Fruit fly (Drosophila melanogaster) whole organism, embryonic: ENCODE data around the gene BORCS5.

Experiments used
- Atf6 ChIP-seq: fragments of 200-800 bp; sonication (Bioruptor generic); IDR thresholded peaks from 2 replicates; pipeline ENCODE4 v1.3.6; 2022; ENCODE audit warnings: missing biosample characterization, missing genetic modification characterization
- Bteb2 ChIP-seq: fragments of 200-800 bp; sonication (Bioruptor generic); optimal IDR thresholded peaks from 2 replicates; lab custom pipeline; 2016; ENCODE audit warnings: missing biosample characterization, missing genetic modification characterization
- CG10274 ChIP-seq: fragments of 200-800 bp; sonication (Bioruptor generic); optimal IDR thresholded peaks from 3 replicates; lab custom pipeline; 2017; ENCODE audit warnings: missing biosample characterization, mild to moderate bottlenecking, missing genetic modification characterization
- CG10321 ChIP-seq: fragments of 200-800 bp; sonication (Bioruptor generic); IDR thresholded peaks from 2 replicates; pipeline ENCODE4 v1.3.6; 2022; ENCODE audit warnings: missing biosample characterization, missing genetic modification characterization
- CG10366 ChIP-seq: fragments of 200-800 bp; sonication (Bioruptor generic); IDR thresholded peaks from 2 replicates; pipeline ENCODE4 v1.3.6; 2022; ENCODE audit warnings: missing biosample characterization, missing genetic modification characterization
- CG11398 ChIP-seq: fragments of 200-800 bp; sonication (Bioruptor generic); optimal IDR thresholded peaks from 2 replicates; lab custom pipeline; 2016; ENCODE audit warnings: missing biosample characterization, missing genetic modification characterization
- CG11560 ChIP-seq: fragments of 200-800 bp; sonication (Bioruptor generic); IDR thresholded peaks from 3 replicates; pipeline ENCODE4 v1.3.6; 2022; ENCODE audit warnings: missing biosample characterization, missing genetic modification characterization
- CG11696 ChIP-seq: fragments of 200-800 bp; sonication (Bioruptor generic); IDR thresholded peaks from 2 replicates; pipeline ENCODE4 v1.3.6; 2022; ENCODE audit warnings: missing biosample characterization, missing genetic modification characterization
- CG13894 ChIP-seq: fragments of 200-800 bp; sonication (Bioruptor generic); optimal IDR thresholded peaks from 3 replicates; lab custom pipeline; 2018; ENCODE audit warnings: missing biosample characterization, mild to moderate bottlenecking, missing genetic modification characterization, moderate library complexity
- CG14441 ChIP-seq: fragments of 200-800 bp; sonication (Bioruptor generic); IDR thresholded peaks from 2 replicates; pipeline ENCODE4 v1.3.6; 2022; ENCODE audit warnings: missing biosample characterization, missing genetic modification characterization
- CG15479 ChIP-seq: fragments of 200-800 bp; sonication (Bioruptor generic); optimal IDR thresholded peaks from 3 replicates; lab custom pipeline; 2019; ENCODE audit warnings: missing biosample characterization, mild to moderate bottlenecking, missing genetic modification characterization, moderate library complexity
- CG17568 ChIP-seq: fragments of 200-800 bp; sonication (Bioruptor generic); optimal IDR thresholded peaks from 2 replicates; lab custom pipeline; 2018; ENCODE audit warnings: missing biosample characterization, mild to moderate bottlenecking, missing genetic modification characterization, moderate library complexity
- CG18476 ChIP-seq: fragments of 200-800 bp; sonication (Bioruptor generic); optimal IDR thresholded peaks from 2 replicates; lab custom pipeline; 2016; ENCODE audit warnings: missing biosample characterization, mild to moderate bottlenecking, missing genetic modification characterization
- CG2889 ChIP-seq: fragments of 200-800 bp; sonication (Bioruptor generic); IDR thresholded peaks from 3 replicates; pipeline ENCODE4 v1.3.6; 2022; ENCODE audit warnings: missing biosample characterization, missing genetic modification characterization
- CG3838 ChIP-seq: fragments of 200-800 bp; sonication (Bioruptor generic); optimal IDR thresholded peaks from 3 replicates; lab custom pipeline; 2016; ENCODE audit warnings: missing biosample characterization, missing genetic modification characterization
- CG3995 ChIP-seq: fragments of 200-800 bp; sonication (Bioruptor generic); optimal IDR thresholded peaks from 3 replicates; lab custom pipeline; 2016; ENCODE audit warnings: missing biosample characterization, missing genetic modification characterization
- CG4854 ChIP-seq: fragments of 200-800 bp; sonication (Bioruptor generic); optimal IDR thresholded peaks from 2 replicates; lab custom pipeline; 2016; ENCODE audit warnings: missing biosample characterization, missing genetic modification characterization, inconsistent platforms
- CG9727 ChIP-seq: fragments of 200-800 bp; sonication (Bioruptor generic); optimal IDR thresholded peaks from 3 replicates; lab custom pipeline; 2017; ENCODE audit warnings: missing biosample characterization, mild to moderate bottlenecking, missing genetic modification characterization
- Drgx ChIP-seq: fragments of 200-800 bp; sonication (Bioruptor generic); IDR thresholded peaks from 2 replicates; pipeline ENCODE4 v1.3.6; 2022; ENCODE audit warnings: missing biosample characterization, missing genetic modification characterization
- HHEX ChIP-seq: fragments of 200-800 bp; sonication (Bioruptor generic); optimal IDR thresholded peaks from 3 replicates; lab custom pipeline; 2017; ENCODE audit warnings: missing biosample characterization, mild to moderate bottlenecking, missing genetic modification characterization, missing genetic modification reagents
- HmgZ ChIP-seq: fragments of 200-800 bp; sonication (Bioruptor generic); optimal IDR thresholded peaks from 2 replicates; lab custom pipeline; 2018; ENCODE audit warnings: missing biosample characterization, mild to moderate bottlenecking, missing genetic modification characterization
- Hmr ChIP-seq: fragments of 200-800 bp; sonication (Bioruptor generic); optimal IDR thresholded peaks from 3 replicates; lab custom pipeline; 2017; ENCODE audit warnings: mild to moderate bottlenecking, missing biosample characterization, missing genetic modification reagents, missing genetic modification characterization
- Hsf ChIP-seq: fragments of 200-800 bp; sonication (Bioruptor generic); optimal IDR thresholded peaks from 3 replicates; lab custom pipeline; 2016; ENCODE audit warnings: missing biosample characterization, missing genetic modification characterization
- Poxn ChIP-seq: fragments of 200-800 bp; sonication (Bioruptor generic); IDR thresholded peaks from 2 replicates; pipeline ENCODE4 v1.3.6; 2022; ENCODE audit warnings: missing biosample characterization, missing genetic modification characterization
- amos ChIP-seq: fragments of 200-800 bp; sonication (Bioruptor generic); IDR thresholded peaks from 2 replicates; pipeline ENCODE4 v1.3.6; 2022; ENCODE audit warnings: missing biosample characterization, missing genetic modification characterization; ENCODE audit not compliant: partially characterized antibody
- cato ChIP-seq: fragments of 200-800 bp; sonication (Bioruptor generic); optimal IDR thresholded peaks from 2 replicates; lab custom pipeline; 2016; ENCODE audit warnings: missing biosample characterization, missing genetic modification characterization, borderline replicate concordance
- caup ChIP-seq: fragments of 200-800 bp; sonication (Bioruptor generic); optimal IDR thresholded peaks from 3 replicates; lab custom pipeline; 2017; ENCODE audit warnings: missing biosample characterization, mild to moderate bottlenecking, missing genetic modification characterization, moderate library complexity; ENCODE audit not compliant: severe bottlenecking
- crp ChIP-seq, 2 experiments: fragments of 200-800 bp; sonication (Bioruptor generic); optimal IDR thresholded peaks; 2 replicates in 1 of 2; 3 replicates in 1 of 2; lab custom pipeline; 2017; ENCODE audit warnings: missing biosample characterization in 2 of 2, missing genetic modification characterization in 2 of 2, mild to moderate bottlenecking in 1 of 2, moderate library complexity in 1 of 2
- cwo ChIP-seq: fragments of 200-800 bp; sonication (Bioruptor generic); optimal IDR thresholded peaks from 3 replicates; lab custom pipeline; 2017; ENCODE audit warnings: missing biosample characterization, missing genetic modification characterization, mild to moderate bottlenecking, moderate library complexity, missing genetic modification reagents
- dysf ChIP-seq: fragments of 200-800 bp; sonication (Bioruptor generic); IDR thresholded peaks from 3 replicates; pipeline ENCODE4 v1.3.6; 2022; ENCODE audit warnings: missing biosample characterization, missing genetic modification characterization
- fd64A ChIP-seq: fragments of 200-800 bp; sonication (Bioruptor generic); optimal IDR thresholded peaks from 3 replicates; lab custom pipeline; 2018; ENCODE audit warnings: missing biosample characterization, mild to moderate bottlenecking, missing genetic modification characterization
- grn ChIP-seq: fragments of 200-800 bp; sonication (Bioruptor generic); optimal IDR thresholded peaks from 3 replicates; lab custom pipeline; 2017; ENCODE audit warnings: missing biosample characterization, missing genetic modification characterization
- hb ChIP-seq: fragments of 200-800 bp; sonication (Bioruptor generic); IDR thresholded peaks from 3 replicates; pipeline ENCODE4 v1.3.6; 2022; ENCODE audit warnings: missing biosample characterization, missing genetic modification characterization; ENCODE audit not compliant: partially characterized antibody
- ind ChIP-seq: fragments of 200-800 bp; sonication (Bioruptor generic); optimal IDR thresholded peaks from 3 replicates; lab custom pipeline; 2016; ENCODE audit warnings: missing biosample characterization, missing genetic modification characterization
- ken ChIP-seq: fragments of 200-800 bp; sonication (Bioruptor generic); IDR thresholded peaks from 3 replicates; pipeline ENCODE4 v1.3.6; 2022; ENCODE audit warnings: missing biosample characterization, missing genetic modification characterization
- klu ChIP-seq: fragments of 200-800 bp; sonication (Bioruptor generic); IDR thresholded peaks from 2 replicates; pipeline ENCODE4 v1.3.6; 2022; ENCODE audit warnings: missing biosample characterization, missing genetic modification characterization
- lmd ChIP-seq: fragments of 200-800 bp; sonication (Bioruptor generic); IDR thresholded peaks from 2 replicates; pipeline ENCODE4 v1.3.6; 2022; ENCODE audit warnings: missing biosample characterization, missing genetic modification characterization
- lov ChIP-seq, 2 experiments: fragments of 200-800 bp in 1 of 2; fragments of >200 bp in 1 of 2; sonication (Bioruptor generic) in 1 of 2; IDR thresholded peaks in 1 of 2; optimal IDR thresholded peaks in 1 of 2; 2 replicates in 1 of 2; 3 replicates in 1 of 2; pipeline versions ENCODE4 v1.3.6 to Lab custom; 2017 to 2022; ENCODE audit warnings: missing biosample characterization in 1 of 2, missing genetic modification characterization in 1 of 2
- nerfin-2 ChIP-seq: fragments of 200-800 bp; sonication (Bioruptor generic); IDR thresholded peaks from 2 replicates; pipeline ENCODE4 v1.3.6; 2022; ENCODE audit warnings: missing biosample characterization, missing genetic modification characterization; ENCODE audit not compliant: partially characterized antibody
- pfk ChIP-seq: fragments of 200-800 bp; sonication (Bioruptor generic); optimal IDR thresholded peaks from 2 replicates; lab custom pipeline; 2018; ENCODE audit warnings: missing biosample characterization, mild to moderate bottlenecking, missing genetic modification characterization, moderate library complexity
- ro ChIP-seq: fragments of 200-800 bp; sonication (Bioruptor generic); IDR thresholded peaks from 2 replicates; pipeline ENCODE4 v1.3.6; 2022; ENCODE audit warnings: missing biosample characterization, missing genetic modification characterization
- sc ChIP-seq, 3 experiments: fragments of >200 bp in 2 of 3; fragments of 200-800 bp in 1 of 3; sonication (Bioruptor generic) in 1 of 3; optimal IDR thresholded peaks; 2 replicates in 2 of 3; 3 replicates in 1 of 3; lab custom pipeline; 2017; ENCODE audit warnings: mild to moderate bottlenecking in 1 of 3, missing biosample characterization in 1 of 3, missing genetic modification characterization in 1 of 3, missing genetic modification reagents in 1 of 3
- schlank ChIP-seq: fragments of 200-800 bp; sonication (Bioruptor generic); optimal IDR thresholded peaks from 2 replicates; lab custom pipeline; 2018; ENCODE audit warnings: missing biosample characterization, mild to moderate bottlenecking, missing genetic modification characterization
- sima ChIP-seq: fragments of 200-800 bp; sonication (Bioruptor generic); optimal IDR thresholded peaks from 2 replicates; lab custom pipeline; 2016; ENCODE audit warnings: missing biosample characterization, missing genetic modification characterization
- slbo ChIP-seq: fragments of 200-800 bp; sonication (Bioruptor generic); IDR thresholded peaks from 2 replicates; pipeline ENCODE4 v1.3.6; 2022; ENCODE audit warnings: missing biosample characterization, missing genetic modification characterization
- sug ChIP-seq: fragments of 200-800 bp; optimal IDR thresholded peaks from 2 replicates; lab custom pipeline; 2019; ENCODE audit warnings: missing biosample characterization, mild to moderate bottlenecking, missing genetic modification characterization, moderate library complexity
- tup ChIP-seq: fragments of 200-800 bp; sonication (Bioruptor generic); optimal IDR thresholded peaks from 2 replicates; lab custom pipeline; 2016; ENCODE audit warnings: missing biosample characterization, mild to moderate bottlenecking, missing genetic modification characterization, moderate library complexity
- wek ChIP-seq: fragments of 200-800 bp; sonication (Bioruptor generic); optimal IDR thresholded peaks from 3 replicates; lab custom pipeline; 2018; ENCODE audit warnings: missing biosample characterization, mild to moderate bottlenecking, missing genetic modification characterization, moderate library complexity

BORCS5 gene

dm6 chrX:11846049-11846718 is 26.4 kb downstream of the BORCS5 start, which contains the start of gene CG15740 (continued):
- no peak; the same call in 2 of the 3 replicates for TF ChIP-seq ken (GFP tag; lab: Robert Waterston, UW)
- peak; percentile 17 for TF ChIP-seq Hmr (GFP tag; lab: Kevin White, UChicago)
- 0 out of 3 replicates have a peak, but pooled peaks have one; percentile 26 for TF ChIP-seq CG2889 (GFP tag; lab: Robert Waterston, UW)
- no peak for TF ChIP-seq sc (optimal IDR thresholded peaks at IDR 0.05; lab: Kevin White, UChicago)
- TF ChIP-seq sc (GFP tag; optimal IDR thresholded peaks at IDR 0.05; lab: Kevin White, UChicago), result no peak
- TF ChIP-seq CG9727, result peak; percentile 16
- no peak for TF ChIP-seq CG11398 (GFP tag; lab: Kevin White, UChicago)
- no peak for TF ChIP-seq CG4854
- no peak for TF ChIP-seq grn (GFP tag; lab: Kevin White, UChicago)
- TF ChIP-seq Drgx (GFP tag; lab: Robert Waterston, UW), result no peak
- TF ChIP-seq tup, result no peak
- no peak for TF ChIP-seq CG11560
- TF ChIP-seq lmd (GFP tag; lab: Robert Waterston, UW), result peak; percentile 72
- TF ChIP-seq cwo (GFP tag; lab: Kevin White, UChicago), result no peak
- no peak for TF ChIP-seq klu (GFP tag; lab: Robert Waterston, UW)
- no peak for TF ChIP-seq nerfin-2 (GFP tag; lab: Robert Waterston, UW)
- no peak for TF ChIP-seq hb
- TF ChIP-seq sug (tag; lab: Kevin White, UChicago), result no peak
- no peak for TF ChIP-seq Poxn (GFP tag; lab: Robert Waterston, UW)
- TF ChIP-seq CG17568 (GFP tag; lab: Kevin White, UChicago), result no peak
- no peak for TF ChIP-seq CG3995 (GFP tag; lab: Kevin White, UChicago)
- TF ChIP-seq HmgZ (tag; lab: Kevin White, UChicago), result no peak
- no peak for TF ChIP-seq CG3838 (GFP tag; lab: Kevin White, UChicago)
- peak; percentile 77 for TF ChIP-seq dysf
- TF ChIP-seq lov (optimal IDR thresholded peaks at IDR 0.05; lab: Kevin White, UChicago), result no peak
- TF ChIP-seq lov (GFP tag; IDR thresholded peaks at IDR 0.05; lab: Robert Waterston, UW), result no peak
- TF ChIP-seq CG14441, result peak; percentile 73
- no peak for TF ChIP-seq CG10321 (GFP tag; lab: Robert Waterston, UW)
- no peak for TF ChIP-seq CG11696 (GFP tag; lab: Robert Waterston, UW)
- no peak for TF ChIP-seq cato (GFP tag; lab: Kevin White, UChicago)
- peak; percentile 14 for TF ChIP-seq HHEX (GFP tag; lab: Kevin White, UChicago)
- peak; percentile 53 for TF ChIP-seq slbo
- TF ChIP-seq Atf6 (GFP tag; lab: Robert Waterston, UW), result peak; percentile 73; the same call in 1 of the 2 replicates
- TF ChIP-seq schlank (tag; lab: Kevin White, UChicago), result no peak
- TF ChIP-seq Bteb2 (GFP tag; lab: Kevin White, UChicago), result no peak
- TF ChIP-seq CG15479 (GFP tag; lab: Kevin White, UChicago), result no peak
- TF ChIP-seq caup, result peak; percentile 14
- no peak for TF ChIP-seq fd64A
- TF ChIP-seq CG18476 (GFP tag; lab: Kevin White, UChicago), result no peak
- TF ChIP-seq CG10274 (GFP tag; lab: Kevin White, UChicago), result no peak
- TF ChIP-seq ind (GFP tag; lab: Kevin White, UChicago), result peak; percentile 23
- peak; percentile 23 for TF ChIP-seq Hsf
- no peak for TF ChIP-seq CG13894
- no peak for TF ChIP-seq crp (GFP tag; optimal IDR thresholded peaks at IDR 0.05; lab: Kevin White, UChicago)
- TF ChIP-seq pfk (GFP tag; lab: Kevin White, UChicago), result no peak
- TF ChIP-seq CG10366, result peak; percentile 62
- no peak for TF ChIP-seq wek (GFP tag; lab: Kevin White, UChicago)
- no peak for TF ChIP-seq ro
- TF ChIP-seq amos (GFP tag; lab: Robert Waterston, UW), result no peak
- TF ChIP-seq sima (GFP tag; lab: Kevin White, UChicago), result no peak
